Fruit fly (Drosophila melanogaster) whole organism, embryonic: ENCODE results near the gene Ublcp1.
A peak's percentile ranks its signal among the peaks of the same experiment; 100 is the strongest.

Experiments used
- BEAF-32 ChIP-seq: fragments of 200-800 bp; sonication (Bioruptor generic); optimal IDR thresholded peaks from 3 replicates; lab custom pipeline; 2017; ENCODE audit warnings: missing biosample characterization, missing genetic modification characterization, mild to moderate bottlenecking, moderate library complexity, missing genetic modification reagents
- Bgb ChIP-seq: fragments of 200-800 bp; sonication (Bioruptor generic); IDR thresholded peaks from 2 replicates; pipeline ENCODE4 v1.3.6; 2022; ENCODE audit warnings: missing biosample characterization, missing genetic modification characterization; ENCODE audit not compliant: partially characterized antibody
- CG10147 ChIP-seq: fragments of 200-800 bp; sonication (Bioruptor generic); optimal IDR thresholded peaks from 2 replicates; lab custom pipeline; 2019; ENCODE audit warnings: missing biosample characterization, mild to moderate bottlenecking, missing genetic modification characterization, moderate library complexity
- CG10462 ChIP-seq: fragments of 200-800 bp; sonication (Bioruptor generic); optimal IDR thresholded peaks from 2 replicates; lab custom pipeline; 2016; ENCODE audit warnings: missing biosample characterization, missing genetic modification characterization
- CG10565 ChIP-seq: fragments of 200-800 bp; sonication (Bioruptor generic); optimal IDR thresholded peaks from 3 replicates; lab custom pipeline; 2016; ENCODE audit warnings: missing biosample characterization, mild to moderate bottlenecking, missing genetic modification characterization
- CG11247 ChIP-seq: fragments of 200-800 bp; sonication (Bioruptor generic); IDR thresholded peaks from 2 replicates; pipeline ENCODE4 v1.3.6; 2022; ENCODE audit warnings: missing biosample characterization, missing genetic modification characterization
- CG11504 ChIP-seq: fragments of 200-800 bp; sonication (Bioruptor generic); optimal IDR thresholded peaks from 3 replicates; lab custom pipeline; 2019; ENCODE audit warnings: missing biosample characterization, mild to moderate bottlenecking, missing genetic modification characterization, moderate library complexity
- CG12219 ChIP-seq: fragments of 200-800 bp; sonication (Bioruptor generic); optimal IDR thresholded peaks from 3 replicates; lab custom pipeline; 2018; ENCODE audit warnings: missing biosample characterization, mild to moderate bottlenecking, missing genetic modification characterization
- CG12744 ChIP-seq: fragments of 200-800 bp; sonication (Bioruptor generic); optimal IDR thresholded peaks from 2 replicates; lab custom pipeline; 2016; ENCODE audit warnings: missing biosample characterization, missing genetic modification characterization
- CG17385 ChIP-seq: fragments of 200-800 bp; sonication (Bioruptor generic); optimal IDR thresholded peaks from 3 replicates; lab custom pipeline; 2018; ENCODE audit warnings: missing biosample characterization, mild to moderate bottlenecking, missing genetic modification characterization
- CG1792 ChIP-seq: fragments of 200-800 bp; sonication (Bioruptor generic); optimal IDR thresholded peaks from 2 replicates; lab custom pipeline; 2016; ENCODE audit warnings: missing biosample characterization, missing genetic modification characterization
- CG18619 ChIP-seq: fragments of 200-800 bp; sonication (Bioruptor generic); optimal IDR thresholded peaks from 3 replicates; lab custom pipeline; 2017; ENCODE audit warnings: missing biosample characterization, mild to moderate bottlenecking, missing genetic modification characterization
- CG2120 ChIP-seq: fragments of 200-800 bp; sonication (Bioruptor generic); optimal IDR thresholded peaks from 3 replicates; lab custom pipeline; 2016; ENCODE audit warnings: missing biosample characterization, missing genetic modification characterization
- CG30020 ChIP-seq: fragments of 200-800 bp; optimal IDR thresholded peaks from 2 replicates; lab custom pipeline; 2019; ENCODE audit warnings: missing biosample characterization, mild to moderate bottlenecking, missing genetic modification characterization, moderate library complexity
- CG32772 ChIP-seq: fragments of 200-800 bp; sonication (Bioruptor generic); IDR thresholded peaks from 2 replicates; pipeline ENCODE4 v1.3.6; 2022; ENCODE audit warnings: missing biosample characterization, missing genetic modification characterization
- CG33213 ChIP-seq: fragments of 200-800 bp; sonication (Bioruptor generic); optimal IDR thresholded peaks from 3 replicates; lab custom pipeline; 2016; ENCODE audit warnings: missing biosample characterization, missing genetic modification characterization
- CG34422 ChIP-seq: fragments of 200-800 bp; sonication (Bioruptor generic); IDR thresholded peaks from 3 replicates; pipeline ENCODE4 v1.3.6; 2022; ENCODE audit warnings: missing biosample characterization, missing genetic modification characterization
- CG4360 ChIP-seq: fragments of 200-800 bp; sonication (Bioruptor generic); IDR thresholded peaks from 2 replicates; pipeline ENCODE4 v1.3.6; 2022; ENCODE audit warnings: missing biosample characterization, missing genetic modification characterization
- CG6791 ChIP-seq: fragments of 200-800 bp; sonication (Bioruptor generic); IDR thresholded peaks from 3 replicates; pipeline ENCODE4 v1.3.6; 2022; ENCODE audit warnings: missing biosample characterization, missing genetic modification characterization; ENCODE audit not compliant: partially characterized antibody
- CG7839 ChIP-seq: fragments of 200-800 bp; sonication (Bioruptor generic); optimal IDR thresholded peaks from 3 replicates; lab custom pipeline; 2018; ENCODE audit warnings: missing biosample characterization, mild to moderate bottlenecking, missing genetic modification characterization, moderate library complexity
- CG8281 ChIP-seq: fragments of 200-800 bp; sonication (Bioruptor generic); optimal IDR thresholded peaks from 2 replicates; lab custom pipeline; 2018; ENCODE audit warnings: missing biosample characterization, mild to moderate bottlenecking, missing genetic modification characterization, moderate library complexity
- CG8290 ChIP-seq, 3 experiments: fragments of 200-800 bp; sonication (Bioruptor generic); optimal IDR thresholded peaks; 2 replicates each; lab custom pipeline; 2016 to 2019; ENCODE audit warnings: missing biosample characterization in 3 of 3, missing genetic modification characterization in 3 of 3, mild to moderate bottlenecking in 2 of 3, moderate library complexity in 1 of 3
- CHES-1-like ChIP-seq: fragments of 200-800 bp; sonication (Bioruptor generic); optimal IDR thresholded peaks from 2 replicates; lab custom pipeline; 2016; ENCODE audit warnings: missing biosample characterization, missing genetic modification characterization
- CkIIα-i1 ChIP-seq: fragments of 200-800 bp; sonication (Bioruptor generic); IDR thresholded peaks from 2 replicates; pipeline ENCODE4 v1.3.6; 2022; ENCODE audit warnings: missing biosample characterization, missing genetic modification characterization
- Ets65A ChIP-seq: fragments of 200-800 bp; sonication (Bioruptor generic); peaks from one replicate; lab custom pipeline; 2016; ENCODE audit warnings: missing biosample characterization, missing genetic modification characterization
- H15 ChIP-seq: fragments of 200-800 bp; sonication (Bioruptor generic); IDR thresholded peaks from 3 replicates; pipeline ENCODE4 v1.3.6; 2022; ENCODE audit warnings: missing biosample characterization, missing genetic modification characterization
- HmgD ChIP-seq: fragments of 200-800 bp; sonication (Bioruptor generic); optimal IDR thresholded peaks from 3 replicates; lab custom pipeline; 2016; ENCODE audit warnings: missing biosample characterization, missing genetic modification characterization
- Hr39 ChIP-seq: fragments of >200 bp; optimal IDR thresholded peaks from 2 replicates; lab custom pipeline; 2017
- Hsf ChIP-seq: fragments of 200-800 bp; sonication (Bioruptor generic); optimal IDR thresholded peaks from 3 replicates; lab custom pipeline; 2016; ENCODE audit warnings: missing biosample characterization, missing genetic modification characterization
- Mrtf ChIP-seq: fragments of 200-800 bp; sonication (Bioruptor generic); IDR thresholded peaks from 3 replicates; pipeline ENCODE4 v1.3.6; 2022; ENCODE audit warnings: missing biosample characterization, missing genetic modification characterization
- NFAT ChIP-seq: fragments of 200-800 bp; sonication (Bioruptor generic); IDR thresholded peaks from 2 replicates; pipeline ENCODE4 v1.3.6; 2022; ENCODE audit warnings: missing biosample characterization, missing genetic modification characterization
- Oli ChIP-seq: fragments of 200-800 bp; sonication (Bioruptor generic); optimal IDR thresholded peaks from 2 replicates; lab custom pipeline; 2018; ENCODE audit warnings: missing biosample characterization, mild to moderate bottlenecking, missing genetic modification characterization, moderate library complexity
- Sox100B ChIP-seq: fragments of 200-800 bp; sonication (Bioruptor generic); optimal IDR thresholded peaks from 3 replicates; lab custom pipeline; 2018; ENCODE audit warnings: missing biosample characterization, mild to moderate bottlenecking, missing genetic modification characterization
- Xbp1 ChIP-seq: fragments of 200-800 bp; sonication (Bioruptor generic); optimal IDR thresholded peaks from 3 replicates; lab custom pipeline; 2016; ENCODE audit warnings: missing biosample characterization, mild to moderate bottlenecking, missing genetic modification characterization
- ara ChIP-seq: fragments of 200-800 bp; sonication (Bioruptor generic); IDR thresholded peaks from 2 replicates; pipeline ENCODE4 v1.3.6; 2022; ENCODE audit warnings: missing biosample characterization, missing genetic modification characterization
- bab2 ChIP-seq: fragments of 200-800 bp; sonication (Bioruptor generic); optimal IDR thresholded peaks from 2 replicates; lab custom pipeline; 2016; ENCODE audit warnings: missing biosample characterization, missing genetic modification characterization
- cad ChIP-seq: fragments of >200 bp; optimal IDR thresholded peaks from 2 replicates; lab custom pipeline; 2017; ENCODE audit warnings: missing biosample characterization, missing genetic modification characterization
- dm ChIP-seq: fragments of 200-800 bp; sonication (Bioruptor generic); optimal IDR thresholded peaks from 3 replicates; lab custom pipeline; 2016; ENCODE audit warnings: missing biosample characterization, missing genetic modification characterization
- eve ChIP-seq, 2 experiments: fragments of >200 bp; optimal IDR thresholded peaks; 2 replicates each; lab custom pipeline; 2017; ENCODE audit warnings: missing biosample characterization in 2 of 2, missing genetic modification characterization in 2 of 2
- gem ChIP-seq: fragments of 200-800 bp; sonication (Bioruptor generic); optimal IDR thresholded peaks from 2 replicates; lab custom pipeline; 2019; ENCODE audit warnings: missing biosample characterization, mild to moderate bottlenecking, missing genetic modification characterization, moderate library complexity
- hkb ChIP-seq, 2 experiments: fragments of 200-800 bp in 1 of 2; fragments of >200 bp in 1 of 2; sonication (Bioruptor generic) in 1 of 2; IDR thresholded peaks in 1 of 2; optimal IDR thresholded peaks in 1 of 2; 2 replicates each; pipeline versions ENCODE4 v1.3.6 to Lab custom; 2017 to 2022; ENCODE audit warnings: missing biosample characterization in 1 of 2, missing genetic modification characterization in 1 of 2
- maf-S ChIP-seq: fragments of 200-800 bp; sonication (Bioruptor generic); optimal IDR thresholded peaks from 2 replicates; lab custom pipeline; 2016; ENCODE audit warnings: missing biosample characterization, missing genetic modification characterization
- nau ChIP-seq: fragments of 200-800 bp; sonication (Bioruptor generic); optimal IDR thresholded peaks from 3 replicates; lab custom pipeline; 2017; ENCODE audit warnings: missing biosample characterization, mild to moderate bottlenecking, missing genetic modification characterization, missing genetic modification reagents
- odd ChIP-seq: fragments of 200-800 bp; sonication (Bioruptor generic); optimal IDR thresholded peaks from 2 replicates; lab custom pipeline; 2017; ENCODE audit warnings: missing biosample characterization, mild to moderate bottlenecking, missing genetic modification characterization
- peb ChIP-seq: fragments of 200-800 bp; sonication (Bioruptor generic); IDR thresholded peaks from 2 replicates; pipeline ENCODE4 v1.3.6; 2022; ENCODE audit warnings: missing biosample characterization, missing genetic modification characterization
- pzg ChIP-seq: fragments of 200-800 bp; sonication (Bioruptor generic); optimal IDR thresholded peaks from 3 replicates; lab custom pipeline; 2018; ENCODE audit warnings: missing biosample characterization, mild to moderate bottlenecking, missing genetic modification characterization, moderate library complexity
- slbo ChIP-seq: fragments of 200-800 bp; sonication (Bioruptor generic); IDR thresholded peaks from 2 replicates; pipeline ENCODE4 v1.3.6; 2022; ENCODE audit warnings: missing biosample characterization, missing genetic modification characterization
- slou ChIP-seq: fragments of 200-800 bp; sonication (Bioruptor generic); optimal IDR thresholded peaks from 3 replicates; lab custom pipeline; 2016; ENCODE audit warnings: missing biosample characterization, missing genetic modification characterization
- stwl ChIP-seq: fragments of 200-800 bp; sonication (Bioruptor generic); optimal IDR thresholded peaks from 3 replicates; lab custom pipeline; 2018; ENCODE audit warnings: missing biosample characterization, mild to moderate bottlenecking, missing genetic modification characterization, moderate library complexity
- tin ChIP-seq: fragments of 200-800 bp; sonication (Bioruptor generic); optimal IDR thresholded peaks from 3 replicates; lab custom pipeline; 2016; ENCODE audit warnings: missing biosample characterization, missing genetic modification characterization
- usp ChIP-seq: fragments of >200 bp; optimal IDR thresholded peaks from 2 replicates; lab custom pipeline; 2017; ENCODE audit warnings: missing biosample characterization, missing genetic modification characterization
- wek ChIP-seq: fragments of 200-800 bp; sonication (Bioruptor generic); optimal IDR thresholded peaks from 3 replicates; lab custom pipeline; 2018; ENCODE audit warnings: missing biosample characterization, mild to moderate bottlenecking, missing genetic modification characterization, moderate library complexity

Gene Ublcp1

DNA sequence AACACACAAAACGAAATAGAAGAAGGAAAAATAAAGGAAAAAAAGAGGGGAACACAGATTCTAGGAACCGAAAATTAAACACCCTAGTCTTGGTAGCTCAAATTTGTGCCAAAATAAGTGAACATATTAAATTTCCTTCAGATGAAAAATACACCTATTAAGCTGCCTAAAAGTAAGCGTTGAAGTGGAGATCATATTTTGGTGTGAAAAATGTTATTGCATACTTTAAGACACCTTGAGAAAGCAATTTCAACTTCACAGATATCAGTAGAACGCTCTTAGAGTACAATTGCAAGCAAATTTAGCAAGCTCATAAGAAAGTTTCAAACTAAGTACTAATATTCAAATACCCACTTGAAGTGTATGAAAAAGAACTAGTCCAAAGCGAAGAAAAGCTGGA, 49.4 kb downstream of the Ublcp1 start (continued):
- TF ChIP-seq CG8290 (GFP tag; optimal IDR thresholded peaks at IDR 0.05; lab: Kevin White, UChicago) (no peak), CG8290 (tag; optimal IDR thresholded peaks at IDR 0.05; lab: Kevin White, UChicago) (no peak), odd (no peak), usp (GFP tag; lab: Kevin White, UChicago) (no peak), tin (GFP tag; lab: Kevin White, UChicago) (no peak), CG11247 (no peak), NFAT (GFP tag; lab: Robert Waterston, UW) (no peak), bab2 (GFP tag; lab: Kevin White, UChicago) (no peak), cad (GFP tag; lab: Kevin White, UChicago) (no peak), slbo (GFP tag; lab: Robert Waterston, UW) (peak; percentile 30; the same call in 1 of the 2 replicates), stwl (tag; lab: Kevin White, UChicago) (no peak), CG10462 (GFP tag; lab: Kevin White, UChicago) (no peak), maf-S (no peak), CG2120 (GFP tag; lab: Kevin White, UChicago) (peak; percentile 48), CG1792 (GFP tag; lab: Kevin White, UChicago) (no peak), Bgb (GFP tag; lab: Robert Waterston, UW) (no peak), Hr39 (lab: Kevin White, UChicago) (no peak), CG7839 (peak; percentile 46), gem (tag; lab: Kevin White, UChicago) (peak; percentile 37), CG4360 (no peak), CG34422 (GFP tag; lab: Robert Waterston, UW) (no peak), Hsf (GFP tag; lab: Kevin White, UChicago) (no peak), Mrtf (GFP tag; lab: Robert Waterston, UW) (no peak), HmgD (GFP tag; lab: Kevin White, UChicago) (no peak), CG12744 (GFP tag; lab: Kevin White, UChicago) (no peak), H15 (GFP tag; lab: Robert Waterston, UW) (no peak), CG6791 (GFP tag; lab: Robert Waterston, UW) (no peak), Oli (tag; lab: Kevin White, UChicago) (no peak), CG12219 (no peak), CkIIα-i1 (no peak), CG18619 (GFP tag; lab: Kevin White, UChicago) (peak; percentile 37), Sox100B (GFP tag; lab: Kevin White, UChicago) (no peak), CG32772 (no peak), wek (GFP tag; lab: Kevin White, UChicago) (no peak), CHES-1-like (no peak), dm (GFP tag; lab: Kevin White, UChicago) (no peak), CG8281 (no peak), CG10147 (peak; percentile 66), nau (no peak), pzg (GFP tag; lab: Kevin White, UChicago) (no peak), slou (no peak), BEAF-32 (no peak), peb (GFP tag; lab: Robert Waterston, UW) (no peak), hkb (optimal IDR thresholded peaks at IDR 0.05; lab: Kevin White, UChicago) (no peak), hkb (GFP tag; IDR thresholded peaks at IDR 0.05; lab: Robert Waterston, UW) (no peak), CG30020 (tag; lab: Kevin White, UChicago) (no peak), Xbp1 (GFP tag; lab: Kevin White, UChicago) (no peak), CG10565 (no peak), CG11504 (tag; lab: Kevin White, UChicago) (peak; percentile 44), CG33213 (GFP tag; lab: Kevin White, UChicago) (no peak), ara (GFP tag; lab: Robert Waterston, UW) (no peak), CG17385 (no peak), Ets65A (GFP tag; lab: Kevin White, UChicago) (peak; percentile 54), eve (GFP tag; optimal IDR thresholded peaks at IDR 0.05; lab: Kevin White, UChicago) (no peak)
